Worm (Caenorhabditis elegans) whole organism, L2 larva: ENCODE data around the gene rol-8.

Source experiments
- mdl-1 ChIP-seq, 2 experiments: fragments of 150-350 bp in 1 of 2; sonication (generic microtip) in 1 of 2; optimal IDR thresholded peaks; 2 replicates each; lab custom pipeline; 2017; ENCODE audit warnings: missing biosample characterization in 2 of 2, missing genetic modification characterization in 2 of 2
- nhr-12 ChIP-seq: fragments of 150-350 bp; optimal IDR thresholded peaks from 2 replicates; lab custom pipeline; 2014; ENCODE audit warnings: missing biosample characterization, missing genetic modification characterization
- ztf-11 ChIP-seq: sonication (generic microtip); optimal IDR thresholded peaks from 2 replicates; lab custom pipeline; 2017; ENCODE audit warnings: missing biosample characterization, missing genetic modification characterization

ce11 chrII:7530944-7531343, 13.0 kb upstream of the rol-8 start, which contains the start of gene wrt-1:
- TF ChIP-seq ztf-11 (tag; lab: Kevin White, UChicago): no peak
- TF ChIP-seq nhr-12 (tag; lab: Kevin White, UChicago): no peak
- TF ChIP-seq mdl-1 (tag; optimal IDR thresholded peaks at IDR 0.05; lab: Kevin White, UChicago): no peak
